Fruit fly (Drosophila melanogaster) whole organism, embryonic: Measurements from ENCODE around the gene CG3679.

Experiments used
- ATbp ChIP-seq: fragments of 200-800 bp; sonication (Bioruptor generic); optimal IDR thresholded peaks from 2 replicates; lab custom pipeline; 2017; ENCODE audit warnings: missing biosample characterization, mild to moderate bottlenecking, missing genetic modification characterization, missing genetic modification reagents
- Aef1 ChIP-seq: fragments of 200-800 bp; sonication (Bioruptor generic); IDR thresholded peaks from 3 replicates; pipeline ENCODE4 v1.3.6; 2022; ENCODE audit warnings: missing biosample characterization, missing genetic modification characterization
- B-H1 ChIP-seq: fragments of 200-800 bp; sonication (Bioruptor generic); IDR thresholded peaks from 3 replicates; pipeline ENCODE4 v1.3.6; 2022; ENCODE audit warnings: missing biosample characterization, missing genetic modification characterization
- C15 ChIP-seq: fragments of 200-800 bp; sonication (Bioruptor generic); IDR thresholded peaks from 3 replicates; pipeline ENCODE4 v1.3.6; 2022; ENCODE audit warnings: missing biosample characterization, missing genetic modification characterization
- CG10147 ChIP-seq: fragments of 200-800 bp; sonication (Bioruptor generic); optimal IDR thresholded peaks from 2 replicates; lab custom pipeline; 2019; ENCODE audit warnings: missing biosample characterization, mild to moderate bottlenecking, missing genetic modification characterization, moderate library complexity
- CG10321 ChIP-seq: fragments of 200-800 bp; sonication (Bioruptor generic); IDR thresholded peaks from 2 replicates; pipeline ENCODE4 v1.3.6; 2022; ENCODE audit warnings: missing biosample characterization, missing genetic modification characterization
- CG10565 ChIP-seq: fragments of 200-800 bp; sonication (Bioruptor generic); optimal IDR thresholded peaks from 3 replicates; lab custom pipeline; 2016; ENCODE audit warnings: missing biosample characterization, mild to moderate bottlenecking, missing genetic modification characterization
- CG11456 ChIP-seq: fragments of 200-800 bp; sonication (Bioruptor generic); IDR thresholded peaks from 3 replicates; pipeline ENCODE4 v1.3.6; 2022; ENCODE audit warnings: missing biosample characterization, missing genetic modification characterization
- CG1233 ChIP-seq: fragments of 200-800 bp; sonication (Bioruptor generic); optimal IDR thresholded peaks from 4 replicates; lab custom pipeline; 2018; ENCODE audit warnings: missing biosample characterization, mild to moderate bottlenecking, missing genetic modification characterization
- CG12391 ChIP-seq: fragments of 200-800 bp; sonication (Bioruptor generic); optimal IDR thresholded peaks from 3 replicates; lab custom pipeline; 2018; ENCODE audit warnings: missing biosample characterization, mild to moderate bottlenecking, missing genetic modification characterization, moderate library complexity
- CG12744 ChIP-seq: fragments of 200-800 bp; sonication (Bioruptor generic); optimal IDR thresholded peaks from 2 replicates; lab custom pipeline; 2016; ENCODE audit warnings: missing biosample characterization, missing genetic modification characterization
- CG14667 ChIP-seq: fragments of 200-800 bp; sonication (Bioruptor generic); IDR thresholded peaks from 2 replicates; pipeline ENCODE4 v1.3.6; 2022; ENCODE audit warnings: missing biosample characterization, missing genetic modification characterization
- CG15269 ChIP-seq: fragments of 200-800 bp; sonication (Bioruptor generic); optimal IDR thresholded peaks from 2 replicates; lab custom pipeline; 2018; ENCODE audit warnings: missing biosample characterization, mild to moderate bottlenecking, missing genetic modification characterization, moderate library complexity
- CG1529 ChIP-seq: fragments of 200-800 bp; sonication (Bioruptor generic); optimal IDR thresholded peaks from 3 replicates; lab custom pipeline; 2018; ENCODE audit warnings: missing biosample characterization, missing genetic modification characterization
- CG15514 ChIP-seq: fragments of 200-800 bp; sonication (Bioruptor generic); optimal IDR thresholded peaks from 3 replicates; lab custom pipeline; 2017; ENCODE audit warnings: missing biosample characterization, missing genetic modification characterization, mild to moderate bottlenecking, moderate library complexity, missing genetic modification reagents
- CG17612 ChIP-seq: fragments of 200-800 bp; sonication (Bioruptor generic); IDR thresholded peaks from 2 replicates; pipeline ENCODE4 v1.3.6; 2022; ENCODE audit warnings: missing biosample characterization, missing genetic modification characterization
- CG31388 ChIP-seq: fragments of 200-800 bp; sonication (Bioruptor generic); optimal IDR thresholded peaks from 2 replicates; lab custom pipeline; 2016; ENCODE audit warnings: missing biosample characterization, missing genetic modification characterization
- CG31441 ChIP-seq: fragments of 200-800 bp; sonication (Bioruptor generic); IDR thresholded peaks from 2 replicates; pipeline ENCODE4 v1.3.6; 2022; ENCODE audit warnings: missing biosample characterization, missing genetic modification characterization
- CG4328 ChIP-seq: fragments of 200-800 bp; sonication (Bioruptor generic); optimal IDR thresholded peaks from 3 replicates; lab custom pipeline; 2017; ENCODE audit warnings: missing biosample characterization, missing genetic modification reagents, missing genetic modification characterization
- CG43689 ChIP-seq: fragments of 200-800 bp; sonication (Bioruptor generic); IDR thresholded peaks from 2 replicates; pipeline ENCODE4 v1.3.6; 2022; ENCODE audit warnings: missing biosample characterization, missing genetic modification characterization
- CG4424 ChIP-seq: fragments of 200-800 bp; sonication (Bioruptor generic); optimal IDR thresholded peaks from 3 replicates; lab custom pipeline; 2016; ENCODE audit warnings: missing biosample characterization, missing genetic modification characterization
- CG6813 ChIP-seq: fragments of 200-800 bp; sonication (Bioruptor generic); optimal IDR thresholded peaks from 2 replicates; lab custom pipeline; 2017; ENCODE audit warnings: missing biosample characterization, missing genetic modification characterization, mild to moderate bottlenecking, moderate library complexity, missing genetic modification reagents
- CHES-1-like ChIP-seq: fragments of 200-800 bp; sonication (Bioruptor generic); optimal IDR thresholded peaks from 2 replicates; lab custom pipeline; 2016; ENCODE audit warnings: missing biosample characterization, missing genetic modification characterization
- CkIIα-i1 ChIP-seq: fragments of 200-800 bp; sonication (Bioruptor generic); IDR thresholded peaks from 2 replicates; pipeline ENCODE4 v1.3.6; 2022; ENCODE audit warnings: missing biosample characterization, missing genetic modification characterization
- Dbx ChIP-seq: fragments of 200-800 bp; sonication (Bioruptor generic); IDR thresholded peaks from 3 replicates; pipeline ENCODE4 v1.3.6; 2022; ENCODE audit warnings: missing biosample characterization, missing genetic modification characterization
- Ets65A ChIP-seq: fragments of 200-800 bp; sonication (Bioruptor generic); peaks from one replicate; lab custom pipeline; 2016; ENCODE audit warnings: missing biosample characterization, missing genetic modification characterization
- Hmx ChIP-seq: fragments of 200-800 bp; sonication (Bioruptor generic); optimal IDR thresholded peaks from 2 replicates; lab custom pipeline; 2016; ENCODE audit warnings: missing biosample characterization, missing genetic modification characterization
- Hr51 ChIP-seq, 2 experiments: fragments of 200-800 bp; sonication (Bioruptor generic); optimal IDR thresholded peaks; 2 replicates in 1 of 2; 3 replicates in 1 of 2; lab custom pipeline; 2016 to 2018; ENCODE audit warnings: missing biosample characterization in 2 of 2, missing genetic modification characterization in 2 of 2, mild to moderate bottlenecking in 1 of 2, moderate library complexity in 1 of 2
- Lhr ChIP-seq: fragments of 200-800 bp; sonication (Bioruptor generic); optimal IDR thresholded peaks from 3 replicates; lab custom pipeline; 2017; ENCODE audit warnings: mild to moderate bottlenecking, missing biosample characterization, missing genetic modification reagents, missing genetic modification characterization
- Mad ChIP-seq: fragments of 200-800 bp; sonication (Bioruptor generic); optimal IDR thresholded peaks from 2 replicates; lab custom pipeline; 2016; ENCODE audit warnings: missing biosample characterization, missing genetic modification characterization
- Six4 ChIP-seq: fragments of 200-800 bp; sonication (Bioruptor generic); optimal IDR thresholded peaks from 2 replicates; lab custom pipeline; 2016; ENCODE audit warnings: missing biosample characterization, missing genetic modification characterization
- Xrp1 ChIP-seq: fragments of 200-800 bp; sonication (Bioruptor generic); IDR thresholded peaks from 2 replicates; pipeline ENCODE4 v1.3.6; 2022; ENCODE audit warnings: missing biosample characterization, missing genetic modification characterization
- abd-A ChIP-seq: fragments of 200-800 bp; sonication (Bioruptor generic); optimal IDR thresholded peaks from 3 replicates; lab custom pipeline; 2019; ENCODE audit warnings: missing biosample characterization, mild to moderate bottlenecking, missing genetic modification characterization, moderate library complexity
- ash1 ChIP-seq: fragments of 200-800 bp; sonication (Bioruptor generic); optimal IDR thresholded peaks from 2 replicates; lab custom pipeline; 2018; ENCODE audit warnings: missing biosample characterization, mild to moderate bottlenecking, missing genetic modification characterization
- bcd ChIP-seq: fragments of 200-800 bp; sonication (Bioruptor generic); optimal IDR thresholded peaks from 2 replicates; lab custom pipeline; 2017; ENCODE audit warnings: missing biosample characterization, mild to moderate bottlenecking, missing genetic modification characterization
- bowl ChIP-seq: fragments of 200-800 bp; sonication (Bioruptor generic); IDR thresholded peaks from 2 replicates; pipeline ENCODE4 v1.3.6; 2022; ENCODE audit warnings: missing biosample characterization, missing genetic modification characterization
- btn ChIP-seq: fragments of 200-800 bp; sonication (Bioruptor generic); optimal IDR thresholded peaks from 2 replicates; lab custom pipeline; 2016; ENCODE audit warnings: missing biosample characterization, missing genetic modification characterization
- da ChIP-seq: fragments of 200-800 bp; sonication (Bioruptor generic); optimal IDR thresholded peaks from 2 replicates; lab custom pipeline; 2016; ENCODE audit warnings: missing biosample characterization, missing genetic modification characterization
- dimm ChIP-seq: fragments of 200-800 bp; sonication (Bioruptor generic); IDR thresholded peaks from 2 replicates; pipeline ENCODE4 v1.3.6; 2022; ENCODE audit warnings: missing biosample characterization, missing genetic modification characterization
- dmrt99B ChIP-seq: fragments of 200-800 bp; sonication (Bioruptor generic); optimal IDR thresholded peaks from 2 replicates; lab custom pipeline; 2018; ENCODE audit warnings: missing biosample characterization, mild to moderate bottlenecking, missing genetic modification characterization, moderate library complexity
- en ChIP-seq: fragments of 200-800 bp; sonication (Bioruptor generic); optimal IDR thresholded peaks from 2 replicates; lab custom pipeline; 2016; ENCODE audit warnings: missing biosample characterization, missing genetic modification characterization
- fd96Cb ChIP-seq: fragments of 200-800 bp; sonication (Bioruptor generic); optimal IDR thresholded peaks from 2 replicates; lab custom pipeline; 2018; ENCODE audit warnings: missing biosample characterization, mild to moderate bottlenecking, missing genetic modification characterization, moderate library complexity
- gsb-n ChIP-seq: fragments of 200-800 bp; sonication (Bioruptor generic); optimal IDR thresholded peaks from 3 replicates; lab custom pipeline; 2018; ENCODE audit warnings: missing biosample characterization, mild to moderate bottlenecking, missing genetic modification characterization
- her ChIP-seq: fragments of 200-800 bp; sonication (Bioruptor generic); optimal IDR thresholded peaks from 2 replicates; lab custom pipeline; 2016; ENCODE audit warnings: missing biosample characterization, missing genetic modification characterization
- jigr1 ChIP-seq: fragments of 200-800 bp; sonication (Bioruptor generic); IDR thresholded peaks from 3 replicates; pipeline ENCODE4 v1.3.6; 2022; ENCODE audit warnings: missing biosample characterization, missing genetic modification characterization
- nom ChIP-seq: fragments of 200-800 bp; sonication (Bioruptor generic); optimal IDR thresholded peaks from 2 replicates; lab custom pipeline; 2017; ENCODE audit warnings: missing biosample characterization, missing genetic modification characterization, mild to moderate bottlenecking, moderate library complexity, missing genetic modification reagents
- sna ChIP-seq: fragments of 200-800 bp; sonication (Bioruptor generic); IDR thresholded peaks from 2 replicates; pipeline ENCODE4 v1.3.6; 2022; ENCODE audit warnings: missing biosample characterization, missing genetic modification characterization; ENCODE audit not compliant: partially characterized antibody
- sqz ChIP-seq: fragments of 200-800 bp; sonication (Bioruptor generic); optimal IDR thresholded peaks from 3 replicates; lab custom pipeline; 2018; ENCODE audit warnings: missing biosample characterization, mild to moderate bottlenecking, missing genetic modification characterization
- vvl ChIP-seq: fragments of 200-800 bp; sonication (Bioruptor generic); IDR thresholded peaks from 2 replicates; pipeline ENCODE4 v1.3.6; 2022; ENCODE audit warnings: missing biosample characterization, missing genetic modification characterization
- wdn ChIP-seq: fragments of 200-800 bp; sonication (Bioruptor generic); IDR thresholded peaks from 2 replicates; pipeline ENCODE4 v1.3.6; 2022; ENCODE audit warnings: missing biosample characterization, missing genetic modification characterization

CG3679 gene

dm6 chrX:16320197-16320921 lies 16.7 kb downstream of the CG3679 start, which contains the start of gene Cyp1 (continued):
- TF ChIP-seq CG43689 (no peak), sqz (GFP tag; lab: Kevin White, UChicago) (no peak), her (GFP tag; lab: Kevin White, UChicago) (peak; percentile 73), CG12744 (GFP tag; lab: Kevin White, UChicago) (no peak), en (GFP tag; lab: Kevin White, UChicago) (no peak), Mad (no peak), CG10565 (GFP tag; lab: Kevin White, UChicago) (no peak), btn (no peak), wdn (GFP tag; lab: Robert Waterston, UW) (peak; percentile 42; the same call in 1 of the 2 replicates), vvl (GFP tag; lab: Robert Waterston, UW) (peak; percentile 55), CG1529 (GFP tag; lab: Kevin White, UChicago) (no peak), CG14667 (peak; percentile 70), ash1 (no peak), CG10147 (no peak), Aef1 (GFP tag; lab: Robert Waterston, UW) (0 out of 3 replicates have a peak, but pooled peaks have one; percentile 27), B-H1 (peak; percentile 44; the same call in 2 of the 3 replicates), CG10321 (no peak), Six4 (GFP tag; lab: Kevin White, UChicago) (no peak), CHES-1-like (GFP tag; lab: Kevin White, UChicago) (no peak), Hr51 (GFP tag; optimal IDR thresholded peaks at IDR 0.05; lab: Kevin White, UChicago) (peak in 1 of 2 experiments; percentile 5), jigr1 (GFP tag; lab: Robert Waterston, UW) (0 out of 3 replicates have a peak, but pooled peaks have one; percentile 40), CG15269 (peak; percentile 35), CG6813 (no peak), CG31388 (GFP tag; lab: Kevin White, UChicago) (no peak), CG17612 (GFP tag; lab: Robert Waterston, UW) (no peak), gsb-n (no peak), CG11456 (GFP tag; lab: Robert Waterston, UW) (0 out of 3 replicates have a peak, but pooled peaks have one; percentile 66), CG15514 (GFP tag; lab: Kevin White, UChicago) (peak; percentile 88), nom (GFP tag; lab: Kevin White, UChicago) (peak; percentile 66), bcd (peak; percentile 8), dimm (GFP tag; lab: Robert Waterston, UW) (no peak), C15 (GFP tag; lab: Robert Waterston, UW) (no peak), Dbx (GFP tag; lab: Robert Waterston, UW) (peak; percentile 79), fd96Cb (peak; percentile 35), CG4424 (GFP tag; lab: Kevin White, UChicago) (peak; percentile 43), abd-A (tag; lab: Kevin White, UChicago) (no peak), Xrp1 (peak; percentile 44; the same call in 1 of the 2 replicates), bowl (GFP tag; lab: Robert Waterston, UW) (no peak), Ets65A (GFP tag; lab: Kevin White, UChicago) (peak; percentile 37), CG12391 (tag; lab: Kevin White, UChicago) (peak; percentile 19), ATbp (GFP tag; lab: Kevin White, UChicago) (no peak), CkIIα-i1 (GFP tag; lab: Robert Waterston, UW) (no peak), Lhr (GFP tag; lab: Kevin White, UChicago) (no peak), sna (GFP tag; lab: Robert Waterston, UW) (peak; percentile 49; the same call in 1 of the 2 replicates), CG4328 (GFP tag; lab: Kevin White, UChicago) (no peak), dmrt99B (tag; lab: Kevin White, UChicago) (no peak), CG1233 (GFP tag; lab: Kevin White, UChicago) (peak; percentile 33), Hmx (GFP tag; lab: Kevin White, UChicago) (no peak), da (no peak), CG31441 (GFP tag; lab: Robert Waterston, UW) (peak; percentile 99)
